Worm (Caenorhabditis elegans) whole organism, L4 larva: ENCODE data around the gene str-6.

Source experiments
- R02D3.7 ChIP-seq: fragments of 150-350 bp; sonication (generic microtip); optimal IDR thresholded peaks from 3 replicates; lab custom pipeline; 2014; ENCODE audit warnings: missing biosample characterization, missing genetic modification characterization
- ZK546.5 ChIP-seq, 2 experiments: sonication (generic microtip); optimal IDR thresholded peaks; 2 replicates each; lab custom pipeline; 2017; ENCODE audit warnings: missing biosample characterization in 2 of 2, missing genetic modification characterization in 2 of 2
- cey-2 ChIP-seq: sonication (generic microtip); optimal IDR thresholded peaks from 3 replicates; lab custom pipeline; 2017; ENCODE audit warnings: missing genetic modification characterization, mild to moderate bottlenecking, missing compliant biosample characterization, antibody characterized with exemption, borderline replicate concordance; ENCODE audit not compliant: insufficient read depth
- dmd-8 ChIP-seq: fragments of 200-800 bp; sonication (Bioruptor generic); IDR thresholded peaks from 2 replicates; pipeline ENCODE4 v1.3.6; 2022; ENCODE audit warnings: missing genetic modification characterization, missing compliant biosample characterization
- egl-27 ChIP-seq: sonication (generic microtip); optimal IDR thresholded peaks from 3 replicates; lab custom pipeline; 2017; ENCODE audit warnings: missing biosample characterization, missing genetic modification reagents, missing genetic modification characterization
- madf-5 ChIP-seq, 2 experiments: fragments of 200-800 bp; sonication (Bioruptor generic); IDR thresholded peaks; 2 replicates each; pipeline ENCODE4 v1.3.6; 2022; ENCODE audit warnings: missing compliant biosample characterization in 2 of 2, missing genetic modification characterization in 2 of 2
- pqm-1 ChIP-seq: sonication (generic microtip); optimal IDR thresholded peaks from 2 replicates; lab custom pipeline; 2017; ENCODE audit warnings: missing biosample characterization, missing genetic modification characterization
- saeg-2 ChIP-seq: fragments of 200-800 bp; sonication (Bioruptor generic); IDR thresholded peaks from 2 replicates; pipeline ENCODE4 v1.3.6; 2022; ENCODE audit warnings: missing genetic modification reagents, missing genetic modification characterization, missing compliant biosample characterization
- spr-1 ChIP-seq: sonication (generic microtip); optimal IDR thresholded peaks from 2 replicates; lab custom pipeline; 2016; ENCODE audit warnings: mild to moderate bottlenecking, missing genetic modification characterization, missing compliant biosample characterization
- unc-62 ChIP-seq, 3 experiments: fragments of 150-350 bp in 1 of 3; sonication (generic microtip); optimal IDR thresholded peaks in 2 of 3; peaks in 1 of 3; 1 replicate in 1 of 3; 2 replicates in 2 of 3; lab custom pipeline; 2014 to 2017; ENCODE audit warnings: missing biosample characterization in 3 of 3, missing genetic modification characterization in 3 of 3, missing genetic modification reagents in 3 of 3, missing genotype in 1 of 3
- ztf-11 ChIP-seq: fragments of 150-350 bp; optimal IDR thresholded peaks from 2 replicates; lab custom pipeline; 2014; ENCODE audit warnings: missing biosample characterization, missing genetic modification characterization

DNA sequence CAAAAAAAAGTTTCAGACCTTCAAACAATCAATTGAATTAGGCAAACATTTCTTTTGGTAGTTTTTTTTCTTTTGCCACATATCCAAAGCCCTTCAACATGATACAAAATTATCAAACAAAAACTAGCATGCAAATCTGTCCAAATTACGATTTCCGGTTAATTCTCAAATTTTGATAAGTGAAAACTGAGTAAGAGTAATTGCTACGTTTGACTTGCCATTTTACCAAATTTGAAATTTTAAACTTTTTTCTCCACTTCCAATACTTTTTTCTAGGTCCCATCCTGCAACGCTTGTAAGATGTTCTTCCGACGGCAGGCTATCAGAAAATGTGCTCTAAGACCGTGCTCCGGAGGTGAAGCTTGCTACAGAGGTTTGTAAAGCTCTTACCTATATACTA is 46.1 kb upstream of the str-6 start, which contains the start of gene nhr-223:
- no peak for TF ChIP-seq pqm-1 (tag; lab: Kevin White, UChicago)
- no peak for TF ChIP-seq dmd-8 (GFP tag; lab: Robert Waterston, UW)
- no peak for TF ChIP-seq egl-27 (tag; lab: Kevin White, UChicago)
- no peak for TF ChIP-seq R02D3.7 (tag; lab: Kevin White, UChicago)
- TF ChIP-seq spr-1 = no peak
- TF ChIP-seq madf-5 (GFP tag; IDR thresholded peaks at IDR 0.05; lab: Robert Waterston, UW) = no peak
- no peak for TF ChIP-seq saeg-2 (GFP tag; lab: Robert Waterston, UW)
- TF ChIP-seq ZK546.5 (tag; optimal IDR thresholded peaks at IDR 0.05; lab: Kevin White, UChicago) = no peak
- peak in 1 of 2 experiments; percentile 78 for TF ChIP-seq unc-62 (GFP tag; optimal IDR thresholded peaks at IDR 0.05 in 1 of 2; lab: Kevin White, UChicago)
- TF ChIP-seq unc-62 (tag; optimal IDR thresholded peaks at IDR 0.05; lab: Kevin White, UChicago) = no peak
- no peak for TF ChIP-seq ztf-11 (tag; lab: Kevin White, UChicago)
- TF ChIP-seq cey-2 (tag; lab: Kevin White, UChicago) = no peak
